Worm (Caenorhabditis elegans) whole organism, late embryonic: ENCODE data around the gene lim-8.

Source experiments
- F13H6.1 ChIP-seq: sonication (generic microtip); optimal IDR thresholded peaks from 2 replicates; lab custom pipeline; 2016; ENCODE audit warnings: missing genetic modification characterization, missing compliant biosample characterization
- ceh-24 ChIP-seq: sonication (generic microtip); optimal IDR thresholded peaks from 2 replicates; lab custom pipeline; 2016; ENCODE audit warnings: mild to moderate bottlenecking, missing genetic modification characterization, missing compliant biosample characterization
- ceh-6 ChIP-seq: fragments of 200-800 bp; sonication (Bioruptor generic); optimal IDR thresholded peaks from 2 replicates; lab custom pipeline; 2018; ENCODE audit warnings: mild to moderate bottlenecking, missing genetic modification characterization, missing compliant biosample characterization
- elt-2 ChIP-seq: sonication (generic microtip); optimal IDR thresholded peaks from 2 replicates; lab custom pipeline; 2016; ENCODE audit warnings: missing genetic modification reagents, missing genetic modification characterization, missing compliant biosample characterization
- mec-3 ChIP-seq: sonication (generic microtip); optimal IDR thresholded peaks from 2 replicates; lab custom pipeline; 2016; ENCODE audit warnings: borderline replicate concordance, missing genetic modification characterization, missing compliant biosample characterization
- nhr-11 ChIP-seq: fragments of 150-350 bp; optimal IDR thresholded peaks from 2 replicates; lab custom pipeline; 2014; ENCODE audit warnings: missing biosample characterization, missing genetic modification characterization
- syd-9 ChIP-seq: sonication (generic microtip); optimal IDR thresholded peaks from 2 replicates; lab custom pipeline; 2016; ENCODE audit warnings: mild to moderate bottlenecking, missing genetic modification characterization, moderate library complexity, missing compliant biosample characterization
- unc-42 ChIP-seq: sonication (generic microtip); optimal IDR thresholded peaks from 2 replicates; lab custom pipeline; 2016; ENCODE audit warnings: missing genotype, missing genetic modification characterization, missing compliant biosample characterization
- unc-55 ChIP-seq: sonication (generic microtip); optimal IDR thresholded peaks from 2 replicates; lab custom pipeline; 2017; ENCODE audit warnings: missing biosample characterization, missing genetic modification reagents, missing genetic modification characterization
- zip-5 ChIP-seq: sonication (generic microtip); optimal IDR thresholded peaks from 2 replicates; lab custom pipeline; 2016; ENCODE audit warnings: missing genetic modification characterization, missing compliant biosample characterization
- ztf-16 ChIP-seq: sonication (generic microtip); optimal IDR thresholded peaks from 2 replicates; lab custom pipeline; 2017; ENCODE audit warnings: missing genetic modification characterization, missing compliant biosample characterization

ce11 chrIII:6816930-6817329 is 14.3 kb downstream of the lim-8 start, which contains the start of gene F28F5.4:
- no peak for TF ChIP-seq unc-55 (GFP tag; lab: Kevin White, UChicago)
- TF ChIP-seq F13H6.1 (tag; lab: Kevin White, UChicago), result no peak
- TF ChIP-seq unc-42 (tag; lab: Kevin White, UChicago), result no peak
- TF ChIP-seq zip-5, result no peak
- no peak for TF ChIP-seq nhr-11 (tag; lab: Kevin White, UChicago)
- no peak for TF ChIP-seq elt-2 (tag; lab: Kevin White, UChicago)
- no peak for TF ChIP-seq syd-9
- no peak for TF ChIP-seq ceh-24 (tag; lab: Kevin White, UChicago)
- no peak for TF ChIP-seq mec-3 (tag; lab: Kevin White, UChicago)
- TF ChIP-seq ceh-6, result no peak
- TF ChIP-seq ztf-16 (tag; lab: Kevin White, UChicago), result no peak
